Fruit fly (Drosophila melanogaster) whole organism: Measurements from ENCODE around the gene Ibf1.

Experiments used
- CG8478 ChIP-seq: fragments of >200 bp; optimal IDR thresholded peaks from 2 replicates; lab custom pipeline; 2018; ENCODE audit warnings: inconsistent platforms
- Dll ChIP-seq: fragments of >200 bp; optimal IDR thresholded peaks from 2 replicates; lab custom pipeline; 2017
- EcR ChIP-seq, 2 experiments: fragments of >200 bp; optimal IDR thresholded peaks; 2 replicates each; lab custom pipeline; 2017; ENCODE audit warnings: missing biosample characterization in 2 of 2, missing genetic modification characterization in 2 of 2, missing genetic modification reagents in 2 of 2
- pan ChIP-seq: fragments of >200 bp; optimal IDR thresholded peaks from 2 replicates; lab custom pipeline; 2017
- psq ChIP-seq: fragments of >200 bp; optimal IDR thresholded peaks from 2 replicates; lab custom pipeline; 2017
- usp ChIP-seq: fragments of >200 bp; optimal IDR thresholded peaks from 2 replicates; lab custom pipeline; 2017; ENCODE audit warnings: missing biosample characterization, missing genetic modification characterization, mixed read lengths

DNA sequence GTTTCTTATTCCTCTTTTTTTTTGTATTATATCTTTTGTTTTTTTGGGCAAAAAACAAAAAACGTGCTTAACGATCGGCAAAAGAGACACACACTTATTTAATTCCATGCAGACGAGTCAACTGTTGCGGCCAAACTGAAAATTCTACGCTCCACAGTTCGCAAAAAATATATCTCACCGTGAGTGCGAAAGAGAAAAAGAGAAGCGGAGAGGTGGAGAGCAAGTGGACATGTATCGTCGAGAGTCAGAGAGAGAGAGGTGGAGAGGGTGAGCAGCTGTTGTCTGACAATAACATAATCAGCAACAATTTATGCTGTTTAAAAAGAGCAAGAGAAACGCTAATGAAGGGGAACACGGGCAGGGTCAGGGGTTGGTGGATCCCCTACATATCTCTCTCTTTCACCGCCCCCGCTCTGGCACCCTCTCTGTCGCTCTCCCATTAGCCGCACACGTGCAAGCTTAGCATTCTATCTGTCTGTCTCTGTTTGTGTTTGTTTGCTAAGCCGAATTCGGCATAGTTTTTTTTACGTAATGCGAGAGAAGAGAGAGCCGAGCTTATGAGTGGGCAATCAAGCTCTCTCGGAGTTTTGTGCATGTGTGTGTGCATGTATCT is 32.0 kb upstream of the Ibf1 start:
- TF ChIP-seq CG8478 (lab: Kevin White, UChicago) (peak; percentile 13), usp (GFP tag; lab: Kevin White, UChicago) (no peak), psq (lab: Kevin White, UChicago) (no peak), pan (lab: Kevin White, UChicago) (no peak), Dll (lab: Kevin White, UChicago) (peak; percentile 79), EcR (GFP tag; optimal IDR thresholded peaks at IDR 0.05; lab: Kevin White, UChicago) (no peak)
